Fruit fly (Drosophila melanogaster) whole organism, wandering third instar larva: Measurements from ENCODE around the gene Spag1.

ENCODE experiments used
- Dfd ChIP-seq: fragments of >200 bp; optimal IDR thresholded peaks from 2 replicates; lab custom pipeline; 2017; ENCODE audit warnings: missing biosample characterization, missing genetic modification characterization
- HLH106 ChIP-seq: fragments of 200-800 bp; optimal IDR thresholded peaks from 3 replicates; lab custom pipeline; 2019; ENCODE audit warnings: missing biosample characterization, mild to moderate bottlenecking, missing genetic modification characterization, moderate library complexity
- Hnf4 ChIP-seq: fragments of 200-800 bp; sonication (Bioruptor generic); optimal IDR thresholded peaks from 2 replicates; lab custom pipeline; 2016; ENCODE audit warnings: missing biosample characterization, mild to moderate bottlenecking, missing genetic modification characterization
- dsf ChIP-seq: sonication (Bioruptor generic); optimal IDR thresholded peaks from 2 replicates; lab custom pipeline; 2016; ENCODE audit warnings: missing biosample characterization, missing genetic modification characterization, borderline replicate concordance
- jim ChIP-seq: fragments of 175-275, 200-325 bp; sonication (Bioruptor generic); optimal IDR thresholded peaks from 2 replicates; lab custom pipeline; 2016; ENCODE audit warnings: missing biosample characterization, mild to moderate bottlenecking, missing genetic modification characterization
- pan ChIP-seq: fragments of >200 bp; optimal IDR thresholded peaks from 2 replicates; lab custom pipeline; 2017

DNA sequence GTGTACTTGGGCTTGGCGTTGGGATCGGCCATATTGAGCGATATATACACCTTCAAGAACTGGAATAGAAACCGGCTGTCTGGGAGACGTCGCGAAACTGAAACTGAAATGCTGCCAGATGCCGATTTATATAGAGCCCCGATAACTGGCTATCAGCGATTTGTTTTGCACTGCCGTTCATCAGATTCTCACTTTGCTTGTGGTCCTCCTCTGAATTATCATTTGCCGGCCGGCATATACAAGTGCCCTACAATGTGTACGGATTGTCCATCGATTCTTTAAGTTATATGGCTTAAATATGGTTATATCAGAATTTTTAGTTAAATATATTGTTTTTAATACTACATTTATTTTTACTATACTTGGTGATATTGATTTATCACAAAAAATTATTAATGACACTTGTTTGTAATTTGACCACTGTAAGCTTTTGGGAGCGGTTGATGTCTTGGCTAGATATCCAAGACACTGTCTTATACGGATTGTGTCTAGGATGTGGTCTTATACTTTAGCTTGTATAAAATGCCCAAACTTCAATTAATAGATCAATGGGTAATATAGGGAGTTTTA is 40.9 kb downstream of the Spag1 start, which contains the start of gene CG31075:
- TF ChIP-seq Hnf4 = peak; percentile 81
- peak; percentile 89 for TF ChIP-seq HLH106 (tag; lab: Kevin White, UChicago)
- no peak for TF ChIP-seq jim
- TF ChIP-seq Dfd (GFP tag; lab: Kevin White, UChicago) = no peak
- TF ChIP-seq dsf (GFP tag; lab: Kevin White, UChicago) = peak; percentile 55
- TF ChIP-seq pan (lab: Kevin White, UChicago) = no peak
